Worm (Caenorhabditis elegans): ENCODE data around the gene F56D2.2.

- TF ChIP-seq ztf-11 (tag; optimal IDR thresholded peaks at IDR 0.05): no peak
- TF ChIP-seq unc-39 (tag; optimal IDR thresholded peaks at IDR 0.05): no peak
Observed at ce11 chrIII:5632426-5632976, 45.4 kb downstream of the F56D2.2 start.
